Worm (Caenorhabditis elegans): Measurements from ENCODE around the gene arx-4.

DNA sequence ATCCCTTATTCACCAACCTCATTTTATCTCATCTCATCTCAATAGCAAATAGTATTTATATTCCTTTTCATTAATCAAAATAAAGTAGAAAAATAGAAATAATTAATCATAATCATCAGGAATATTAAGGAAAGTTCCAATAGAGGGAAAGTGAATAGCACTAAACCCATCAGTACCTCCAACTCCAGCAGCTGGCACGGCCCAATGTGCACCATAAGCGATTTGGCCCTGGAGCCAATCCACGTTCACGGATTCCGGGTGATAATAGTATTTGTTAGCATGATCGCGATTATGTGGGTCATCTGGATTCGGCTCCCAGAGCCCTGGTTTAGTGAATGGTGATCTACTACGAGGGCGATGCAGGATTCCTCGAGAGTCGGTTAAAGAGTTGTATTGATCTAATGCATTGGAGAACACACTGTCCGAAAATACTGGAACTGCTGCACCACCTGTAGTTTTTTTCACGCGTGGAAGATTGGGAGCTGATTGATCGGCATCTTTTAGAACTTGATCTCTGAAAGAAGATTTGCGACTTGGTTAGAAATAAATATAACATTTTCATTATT is 26.3 kb upstream of the arx-4 start:
- TF ChIP-seq nhr-237 (tag; optimal IDR thresholded peaks at IDR 0.05) (peak; percentile 60), drap-1 (GFP tag; optimal IDR thresholded peaks at IDR 0.05) (peak; percentile 76), mep-1 (tag; optimal IDR thresholded peaks at IDR 0.05) (no peak), unc-120 (tag; optimal IDR thresholded peaks at IDR 0.05; ENCODE audit: poor library complexity, severe bottlenecking) (peak; percentile 53), pha-4 (tag; optimal IDR thresholded peaks at IDR 0.05) (peak; percentile 20), snpc-4 (tag; optimal IDR thresholded peaks at IDR 0.05) (no peak), ztf-11 (tag; optimal IDR thresholded peaks at IDR 0.05) (no peak), nhr-76 (tag; optimal IDR thresholded peaks at IDR 0.05) (no peak)

All from whole organism, mixed stage, embryonic.